Worm (Caenorhabditis elegans): ENCODE results near the gene K10B4.3.
A peak's percentile ranks its signal among the peaks of the same experiment; 100 is the strongest.

K10B4.3 gene

ce11 chrII:73892-74291 lies 47.1 kb downstream of the K10B4.3 start:
- TF ChIP-seq unc-62 (GFP tag; optimal IDR thresholded peaks at IDR 0.05) (no peak), alr-1 (tag; optimal IDR thresholded peaks at IDR 0.05) (no peak), mab-5 (tag; optimal IDR thresholded peaks at IDR 0.05) (no peak), nhr-21 (tag; optimal IDR thresholded peaks at IDR 0.05) (no peak), mbf-1 (tag; optimal IDR thresholded peaks at IDR 0.05) (no peak), F13H6.1 (tag; optimal IDR thresholded peaks at IDR 0.05) (no peak), unc-39 (tag; optimal IDR thresholded peaks at IDR 0.05) (no peak), egl-27 (tag; optimal IDR thresholded peaks at IDR 0.05) (no peak), crh-2 (tag; optimal IDR thresholded peaks at IDR 0.05) (no peak), elt-1 (tag; optimal IDR thresholded peaks at IDR 0.05) (no peak), ama-1 (optimal IDR thresholded peaks at IDR 0.05) (no peak)

- TF ChIP-seq ceh-16 (tag; optimal IDR thresholded peaks at IDR 0.05) (no peak), F13H6.1 (tag; optimal IDR thresholded peaks at IDR 0.05) (peak; percentile 6), mdl-1 (tag; optimal IDR thresholded peaks at IDR 0.05) (no peak), fos-1 (tag; optimal IDR thresholded peaks at IDR 0.05) (no peak), peb-1 (tag; optimal IDR thresholded peaks at IDR 0.05) (no peak), egl-27 (tag; optimal IDR thresholded peaks at IDR 0.05) (no peak)
These were observed 47.7 kb downstream of the K10B4.3 start for ce11 chrII:73329-73728.

ce11 chrII:69354-69753 lies 51.7 kb downstream of the K10B4.3 start, which contains the start of gene egl-26:
egl-26 (plus strand) TSS chrII:69654.
- TF ChIP-seq egl-27 (tag; optimal IDR thresholded peaks at IDR 0.05) (no peak), nhr-11 (tag; optimal IDR thresholded peaks at IDR 0.05) (no peak), nhr-12 (tag; optimal IDR thresholded peaks at IDR 0.05) (no peak), nhr-21 (tag; optimal IDR thresholded peaks at IDR 0.05) (no peak), elt-3 (tag; optimal IDR thresholded peaks at IDR 0.05) (no peak), ztf-1 (GFP tag; conservative IDR thresholded peaks at IDR 0.05) (no peak), Y55F3AM.14 (GFP tag; optimal IDR thresholded peaks at IDR 0.05) (no peak), sma-3 (GFP tag; optimal IDR thresholded peaks at IDR 0.05) (no peak), sma-9 (GFP tag; optimal IDR thresholded peaks at IDR 0.05) (no peak), sma-9 (tag; optimal IDR thresholded peaks at IDR 0.05) (no peak)

- no peak for TF ChIP-seq R02D3.7 (tag; optimal IDR thresholded peaks at IDR 0.05)
- TF ChIP-seq ztf-4 (tag; optimal IDR thresholded peaks at IDR 0.05) = no peak
- TF ChIP-seq skn-1 (tag; optimal IDR thresholded peaks at IDR 0.05) = no peak
- TF ChIP-seq lsy-2 (tag; optimal IDR thresholded peaks at IDR 0.05) = no peak
- TF ChIP-seq unc-39 (tag; optimal IDR thresholded peaks at IDR 0.05) = no peak
- no peak for TF ChIP-seq Y55F3AM.14 (GFP tag; optimal IDR thresholded peaks at IDR 0.05)
- TF ChIP-seq nhr-129 (tag; optimal IDR thresholded peaks at IDR 0.05) = no peak
- no peak for TF ChIP-seq ztf-1 (GFP tag; conservative IDR thresholded peaks at IDR 0.05)
- no peak for TF ChIP-seq ZK546.5 (tag; optimal IDR thresholded peaks at IDR 0.05)
- no peak for TF ChIP-seq F13H6.1 (tag; optimal IDR thresholded peaks at IDR 0.05)
- TF ChIP-seq nhr-21 (tag; optimal IDR thresholded peaks at IDR 0.05) = no peak
- no peak for TF ChIP-seq nhr-77 (tag; optimal IDR thresholded peaks at IDR 0.05)
- TF ChIP-seq dmd-4 (tag; optimal IDR thresholded peaks at IDR 0.05) = no peak
- TF ChIP-seq gmeb-1 (tag; optimal IDR thresholded peaks at IDR 0.05) = no peak
- no peak for TF ChIP-seq ztf-11 (tag; optimal IDR thresholded peaks at IDR 0.05)
These were observed 52.3 kb downstream of the K10B4.3 start for ce11 chrII:68757-69156.

- peak; percentile 91 for TF ChIP-seq fos-1 (tag; optimal IDR thresholded peaks at IDR 0.05)
- no peak for TF ChIP-seq unc-62 (GFP tag; optimal IDR thresholded peaks at IDR 0.05)
These were observed 53.4 kb downstream of the K10B4.3 start for ce11 chrII:67663-68062.

- TF ChIP-seq nhr-25 (tag; optimal IDR thresholded peaks at IDR 0.05) (peak; percentile 73), blmp-1 (tag; optimal IDR thresholded peaks at IDR 0.05; ENCODE audit: insufficient read depth) (peak; percentile 63), crh-2 (tag; optimal IDR thresholded peaks at IDR 0.05) (no peak), zag-1 (tag; optimal IDR thresholded peaks at IDR 0.05) (no peak), nhr-21 (tag; optimal IDR thresholded peaks at IDR 0.05) (peak; percentile 67), unc-55 (GFP tag; optimal IDR thresholded peaks at IDR 0.05) (no peak), lin-11 (tag; optimal IDR thresholded peaks at IDR 0.05) (no peak), egl-27 (tag; optimal IDR thresholded peaks at IDR 0.05) (no peak), aly-2 (tag; optimal IDR thresholded peaks at IDR 0.05) (no peak), ama-1 (optimal IDR thresholded peaks at IDR 0.05) (no peak), ztf-1 (GFP tag; conservative IDR thresholded peaks at IDR 0.05) (no peak), fos-1 (tag; optimal IDR thresholded peaks at IDR 0.05) (peak; percentile 78), nhr-23 (tag; optimal IDR thresholded peaks at IDR 0.05) (no peak), unc-62 (GFP tag; optimal IDR thresholded peaks at IDR 0.05) (no peak), ztf-11 (tag; optimal IDR thresholded peaks at IDR 0.05) (no peak), peb-1 (tag; optimal IDR thresholded peaks at IDR 0.05) (peak; percentile 95), sma-9 (GFP tag; optimal IDR thresholded peaks at IDR 0.05) (no peak), sma-9 (tag; optimal IDR thresholded peaks at IDR 0.05) (no peak), ceh-82 (tag; optimal IDR thresholded peaks at IDR 0.05) (no peak), ZK546.5 (tag; optimal IDR thresholded peaks at IDR 0.05) (no peak), lin-39 (tag; optimal IDR thresholded peaks at IDR 0.05) (no peak), lsy-2 (tag; optimal IDR thresholded peaks at IDR 0.05) (peak in 1 of 2 experiments; percentile 40), lin-13 (GFP tag; optimal IDR thresholded peaks at IDR 0.05) (no peak), C34F6.9 (tag; optimal IDR thresholded peaks at IDR 0.05) (peak; percentile 29), F13H6.1 (tag; optimal IDR thresholded peaks at IDR 0.05) (peak; percentile 41)
These were observed 54.7 kb downstream of the K10B4.3 start for ce11 chrII:66322-66721.
